Worm (Caenorhabditis elegans): Measurements from ENCODE around the gene D1086.18.

D1086.18 gene

ce11 chrV:14136152-14136551, 50.5 kb downstream of the D1086.18 start:
- TF ChIP-seq unc-62 (GFP tag; optimal IDR thresholded peaks at IDR 0.05), result no peak
